Worm (Caenorhabditis elegans) whole organism, early embryonic: ENCODE results near the gene his-64.

Experiments
- B0310.2 ChIP-seq: sonication (generic microtip); optimal IDR thresholded peaks from 2 replicates; lab custom pipeline; 2016; ENCODE audit warnings: mild to moderate bottlenecking, missing genetic modification characterization, missing compliant biosample characterization
- F13C5.2 ChIP-seq: sonication (generic microtip); optimal IDR thresholded peaks from 2 replicates; lab custom pipeline; 2017; ENCODE audit warnings: mild to moderate bottlenecking, missing genetic modification characterization, inconsistent platforms, missing compliant biosample characterization
- aly-1 ChIP-seq: sonication (generic microtip); optimal IDR thresholded peaks from 2 replicates; lab custom pipeline; 2016; ENCODE audit warnings: missing genetic modification characterization, missing compliant biosample characterization
- ama-1 ChIP-seq: fragments of 150-350 bp; optimal IDR thresholded peaks from 2 replicates; lab custom pipeline; 2014
- ceh-13 ChIP-seq: fragments of 200-800 bp; sonication (Bioruptor generic); optimal IDR thresholded peaks from 2 replicates; lab custom pipeline; 2018; ENCODE audit warnings: mild to moderate bottlenecking, missing genetic modification characterization, missing compliant biosample characterization
- ceh-36 ChIP-seq: sonication (generic microtip); optimal IDR thresholded peaks from 2 replicates; lab custom pipeline; 2016; ENCODE audit warnings: missing genetic modification characterization, inconsistent platforms, missing compliant biosample characterization
- ets-7 ChIP-seq: sonication (generic microtip); optimal IDR thresholded peaks from 2 replicates; lab custom pipeline; 2016; ENCODE audit warnings: missing genotype, missing genetic modification characterization, missing compliant biosample characterization
- flt-1 ChIP-seq: fragments of 200-800 bp; sonication (Bioruptor generic); IDR thresholded peaks from 2 replicates; pipeline ENCODE4 v1.3.6; 2022; ENCODE audit warnings: missing genetic modification characterization, missing compliant biosample characterization
- hmbx-1 ChIP-seq: sonication (generic microtip); optimal IDR thresholded peaks from 2 replicates; lab custom pipeline; 2016; ENCODE audit warnings: mild to moderate bottlenecking, missing genetic modification characterization, missing compliant biosample characterization
- hmg-4 ChIP-seq: fragments of 200-800 bp; sonication (Bioruptor generic); optimal IDR thresholded peaks from 2 replicates; lab custom pipeline; 2018; ENCODE audit warnings: mild to moderate bottlenecking, missing genetic modification characterization, missing compliant biosample characterization
- hnd-1 ChIP-seq: sonication (generic microtip); optimal IDR thresholded peaks from 2 replicates; lab custom pipeline; 2016; ENCODE audit warnings: missing genetic modification characterization, missing compliant biosample characterization
- pes-1 ChIP-seq: fragments of 200-800 bp; sonication (Bioruptor generic); IDR thresholded peaks from 2 replicates; pipeline ENCODE4 v1.3.6; 2022; ENCODE audit warnings: missing genetic modification reagents, missing genetic modification characterization, missing compliant biosample characterization
- scrt-1 ChIP-seq: fragments of 200-800 bp; sonication (Bioruptor generic); IDR thresholded peaks from 2 replicates; pipeline ENCODE4 v1.3.6; 2022; ENCODE audit warnings: missing genetic modification characterization, missing compliant biosample characterization
- sea-1 ChIP-seq: fragments of 200-800 bp; sonication (Bioruptor generic); conservative IDR thresholded peaks from 2 replicates; pipeline ENCODE4 v1.3.6; 2022; ENCODE audit warnings: missing genetic modification characterization, missing compliant biosample characterization
- tbx-11 ChIP-seq: fragments of 200-800 bp; sonication (Bioruptor generic); IDR thresholded peaks from 2 replicates; pipeline ENCODE4 v1.3.6; 2022; ENCODE audit warnings: missing genetic modification characterization, missing compliant biosample characterization
- tbx-37 ChIP-seq: fragments of 200-800 bp; sonication (Bioruptor generic); conservative IDR thresholded peaks from 2 replicates; pipeline ENCODE4 v1.3.6; 2022; ENCODE audit warnings: missing genetic modification reagents, missing genetic modification characterization, missing compliant biosample characterization
- tra-4 ChIP-seq: sonication (generic microtip); optimal IDR thresholded peaks from 2 replicates; lab custom pipeline; 2017; ENCODE audit warnings: missing genetic modification characterization, missing compliant biosample characterization

Gene his-64

DNA sequence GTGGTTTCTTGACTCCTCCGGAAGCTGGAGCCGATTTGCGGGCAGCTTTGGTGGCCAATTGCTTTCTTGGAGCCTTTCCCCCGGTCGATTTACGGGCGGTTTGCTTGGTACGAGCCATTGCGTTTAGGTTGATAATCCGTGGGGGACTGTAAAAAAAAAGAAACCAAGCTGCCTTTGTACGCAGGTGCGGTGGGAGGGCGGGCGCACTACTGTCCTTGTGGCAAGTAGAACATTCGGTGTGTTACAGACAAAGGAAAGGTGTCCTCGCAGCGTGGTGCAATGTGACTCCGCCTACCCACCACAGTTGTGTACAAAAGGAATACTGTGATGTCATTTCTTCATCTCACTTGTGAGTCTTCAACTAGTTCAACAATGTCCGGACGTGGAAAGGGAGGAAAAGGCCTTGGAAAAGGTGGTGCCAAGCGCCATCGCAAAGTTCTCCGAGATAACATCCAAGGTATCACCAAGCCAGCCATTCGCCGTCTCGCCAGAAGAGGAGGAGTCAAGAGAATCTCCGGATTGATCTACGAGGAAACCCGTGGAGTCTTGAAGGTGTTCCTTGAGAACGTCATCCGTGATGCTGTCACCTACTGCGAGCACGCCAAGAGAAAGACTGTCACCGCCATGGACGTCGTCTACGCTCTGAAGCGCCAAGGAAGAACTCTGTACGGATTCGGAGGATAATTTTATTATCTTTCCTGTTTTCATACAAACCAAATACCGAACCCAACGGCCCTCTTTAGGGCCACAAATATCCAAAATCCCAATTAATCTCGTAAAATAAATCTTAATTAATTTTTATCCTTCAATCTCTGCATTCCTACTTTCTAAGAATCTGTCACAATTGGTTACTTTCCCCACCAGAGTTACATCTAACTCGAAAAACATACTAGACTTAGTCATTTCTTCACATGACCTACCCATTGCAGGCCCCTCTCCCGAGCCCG lies at the start of gene his-64, which contains the start of gene his-63:
Gene his-64, plus strand, starts transcription at position 373 of the 947 bp plus-strand sequence.
Gene his-63, minus strand, starts transcription at position 118 of the 947 bp plus-strand sequence.
- TF ChIP-seq aly-1 (tag; lab: Kevin White, UChicago) (peak; percentile 83), tbx-11 (GFP tag; lab: Robert Waterston, UW) (peak; percentile 54), flt-1 (GFP tag; lab: Robert Waterston, UW) (peak; percentile 56; the same call in 1 of the 2 replicates), ama-1 (lab: Kevin White, UChicago) (peak; percentile 92), tra-4 (tag; lab: Kevin White, UChicago) (peak; percentile 17), sea-1 (GFP tag; lab: Robert Waterston, UW) (peak; percentile 6; the same call in 1 of the 2 replicates), tbx-37 (GFP tag; lab: Robert Waterston, UW) (peak; percentile 47; the same call in 1 of the 2 replicates), ceh-36 (tag; lab: Kevin White, UChicago) (peak; percentile 57), pes-1 (peak; percentile 69), scrt-1 (GFP tag; lab: Robert Waterston, UW) (0 out of 2 replicates have a peak, but pooled peaks have one; percentile 51)

DNA sequence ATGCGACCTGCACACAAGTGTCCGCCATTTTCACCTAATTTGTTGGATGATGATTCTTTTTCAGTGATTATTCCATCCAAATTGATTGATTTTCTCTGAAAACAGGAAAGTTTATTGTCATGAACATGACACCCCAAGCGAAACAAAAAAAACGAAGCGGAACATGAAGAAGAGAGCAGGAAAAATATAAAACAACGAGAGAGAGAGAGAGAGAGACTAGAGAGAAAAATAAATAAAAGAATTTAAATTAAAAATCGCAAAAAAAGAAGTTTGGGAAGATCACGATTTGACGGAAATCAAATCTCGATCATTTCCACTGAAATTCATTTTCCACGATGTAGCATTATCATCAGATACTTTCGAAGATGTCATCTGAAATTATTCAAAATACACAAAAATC lies 47.1 kb upstream of the his-64 start, which contains the start of gene klp-12:
Gene klp-12, minus strand, starts transcription at position 101 of the 400 bp plus-strand sequence.
- TF ChIP-seq aly-1 (tag; lab: Kevin White, UChicago) (no peak), sea-1 (GFP tag; lab: Robert Waterston, UW) (no peak), scrt-1 (GFP tag; lab: Robert Waterston, UW) (no peak), hnd-1 (no peak), ceh-13 (GFP tag; lab: Kevin White, UChicago) (no peak), ets-7 (tag; lab: Kevin White, UChicago) (no peak), ama-1 (lab: Kevin White, UChicago) (no peak), hmg-4 (GFP tag; lab: Kevin White, UChicago) (no peak), F13C5.2 (tag; lab: Kevin White, UChicago) (no peak), tbx-11 (GFP tag; lab: Robert Waterston, UW) (no peak), B0310.2 (tag; lab: Kevin White, UChicago) (no peak), tbx-37 (GFP tag; lab: Robert Waterston, UW) (no peak), ceh-36 (tag; lab: Kevin White, UChicago) (no peak), hmbx-1 (tag; lab: Kevin White, UChicago) (no peak)

DNA sequence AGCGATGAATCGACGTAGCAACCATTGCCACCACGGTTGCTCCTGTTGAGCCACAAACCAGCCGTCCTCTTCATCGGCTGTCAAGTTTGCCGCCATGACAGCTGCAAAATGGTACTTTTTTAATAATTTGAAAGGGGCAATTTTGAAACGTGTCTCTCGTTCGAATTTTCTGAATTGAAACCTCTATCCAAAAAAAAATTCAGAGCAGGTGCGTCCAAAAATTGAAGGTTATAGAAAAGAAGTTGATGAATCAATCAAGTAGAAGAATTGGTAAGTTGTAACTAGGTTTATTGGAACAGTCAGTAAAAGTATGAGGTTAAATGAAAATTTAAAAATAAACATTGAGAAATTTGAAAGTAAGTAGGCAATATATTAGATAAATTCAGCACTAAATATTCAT lies 45.5 kb upstream of the his-64 start, which contains the start of gene T01G1.4:
Gene T01G1.4, minus strand, starts transcription at position 101 of the 400 bp plus-strand sequence.
- TF ChIP-seq tra-4 (tag; lab: Kevin White, UChicago) (no peak), ama-1 (lab: Kevin White, UChicago) (no peak), F13C5.2 (tag; lab: Kevin White, UChicago) (no peak), sea-1 (GFP tag; lab: Robert Waterston, UW) (no peak), aly-1 (tag; lab: Kevin White, UChicago) (no peak), scrt-1 (GFP tag; lab: Robert Waterston, UW) (no peak), B0310.2 (tag; lab: Kevin White, UChicago) (no peak), hmg-4 (GFP tag; lab: Kevin White, UChicago) (no peak), hnd-1 (no peak), ets-7 (tag; lab: Kevin White, UChicago) (no peak), tbx-37 (GFP tag; lab: Robert Waterston, UW) (no peak), flt-1 (GFP tag; lab: Robert Waterston, UW) (no peak), tbx-11 (GFP tag; lab: Robert Waterston, UW) (no peak), pes-1 (no peak), ceh-36 (tag; lab: Kevin White, UChicago) (no peak), ceh-13 (GFP tag; lab: Kevin White, UChicago) (no peak), hmbx-1 (tag; lab: Kevin White, UChicago) (no peak)

DNA sequence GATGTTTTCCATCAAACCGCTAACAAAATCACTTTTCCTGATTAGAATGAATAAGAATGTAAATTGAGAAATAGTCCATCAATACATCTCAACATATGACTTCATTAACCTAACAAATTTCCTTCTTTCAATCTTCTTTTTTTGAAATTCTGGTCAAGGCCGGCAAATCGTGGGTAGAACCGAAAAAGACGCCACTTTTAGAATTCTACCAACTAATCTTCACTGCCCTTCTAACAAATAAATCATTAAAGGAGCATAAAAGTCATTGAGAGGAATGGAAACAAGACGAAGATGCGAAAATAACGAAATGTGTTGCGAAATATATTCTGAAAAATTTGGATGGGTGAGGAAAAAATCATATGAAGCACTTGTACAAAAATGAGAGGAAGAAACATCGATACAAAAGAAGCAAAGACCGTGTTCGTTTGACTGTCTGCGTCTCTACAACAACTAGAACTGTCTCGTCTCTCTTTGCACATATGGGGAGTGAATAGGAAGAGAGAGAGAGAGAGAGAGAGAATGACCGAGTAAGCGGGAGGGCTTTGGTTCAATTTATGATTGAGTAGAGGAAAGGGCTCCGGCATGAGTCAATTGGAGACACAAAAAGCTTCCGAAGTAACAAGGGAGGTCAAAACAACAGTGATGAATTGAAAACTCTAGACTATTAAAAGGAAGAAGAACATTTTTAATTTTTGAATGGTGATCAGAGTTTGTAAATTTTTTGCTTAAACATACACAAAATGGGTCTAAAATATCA lies 42.9 kb upstream of the his-64 start:
- TF ChIP-seq pes-1 (no peak), tra-4 (tag; lab: Kevin White, UChicago) (no peak), hmbx-1 (tag; lab: Kevin White, UChicago) (no peak), aly-1 (tag; lab: Kevin White, UChicago) (no peak), F13C5.2 (tag; lab: Kevin White, UChicago) (no peak), scrt-1 (GFP tag; lab: Robert Waterston, UW) (no peak), flt-1 (GFP tag; lab: Robert Waterston, UW) (no peak), hnd-1 (no peak), tbx-11 (GFP tag; lab: Robert Waterston, UW) (no peak), ceh-36 (tag; lab: Kevin White, UChicago) (no peak), sea-1 (GFP tag; lab: Robert Waterston, UW) (no peak), tbx-37 (GFP tag; lab: Robert Waterston, UW) (no peak), ets-7 (tag; lab: Kevin White, UChicago) (no peak), ama-1 (lab: Kevin White, UChicago) (no peak), ceh-13 (GFP tag; lab: Kevin White, UChicago) (no peak)

DNA sequence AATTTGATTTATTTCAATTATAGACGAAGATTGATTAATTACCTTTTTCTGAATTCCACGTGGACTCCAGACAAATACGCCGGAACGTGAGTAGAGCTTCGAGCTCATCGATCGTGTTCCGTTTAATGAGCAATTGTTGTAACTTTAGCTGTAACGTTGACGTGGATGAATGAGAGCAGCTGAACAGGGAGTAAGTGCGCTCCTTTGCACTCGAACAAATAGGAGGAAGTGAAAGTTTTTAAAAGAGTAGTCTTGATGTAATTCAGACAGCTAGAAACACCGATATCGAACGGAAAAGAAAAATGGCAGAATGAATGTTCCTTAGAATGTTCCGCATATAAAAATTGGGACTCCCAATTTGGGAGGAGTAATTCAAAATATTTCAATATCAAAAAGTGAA lies 35.3 kb upstream of the his-64 start, which contains the start of gene sec-31:
Gene sec-31, minus strand, starts transcription at position 148 of the 400 bp plus-strand sequence.
- no peak for TF ChIP-seq pes-1
- no peak for TF ChIP-seq scrt-1 (GFP tag; lab: Robert Waterston, UW)
- TF ChIP-seq sea-1 (GFP tag; lab: Robert Waterston, UW): no peak
- TF ChIP-seq F13C5.2 (tag; lab: Kevin White, UChicago): no peak
- TF ChIP-seq B0310.2 (tag; lab: Kevin White, UChicago): no peak
- TF ChIP-seq hmg-4 (GFP tag; lab: Kevin White, UChicago): no peak
- no peak for TF ChIP-seq hnd-1
- no peak for TF ChIP-seq flt-1 (GFP tag; lab: Robert Waterston, UW)
- no peak for TF ChIP-seq hmbx-1 (tag; lab: Kevin White, UChicago)
- no peak for TF ChIP-seq tra-4 (tag; lab: Kevin White, UChicago)
- no peak for TF ChIP-seq aly-1 (tag; lab: Kevin White, UChicago)
- TF ChIP-seq tbx-11 (GFP tag; lab: Robert Waterston, UW): no peak
- TF ChIP-seq ceh-13 (GFP tag; lab: Kevin White, UChicago): no peak
- no peak for TF ChIP-seq ceh-36 (tag; lab: Kevin White, UChicago)
- TF ChIP-seq tbx-37 (GFP tag; lab: Robert Waterston, UW): no peak
- TF ChIP-seq ets-7 (tag; lab: Kevin White, UChicago): no peak
- TF ChIP-seq ama-1 (lab: Kevin White, UChicago): no peak
